Worm (Caenorhabditis elegans) whole organism, young adult: ENCODE data around the gene dmsr-9.

ENCODE experiments used
- ceh-27 ChIP-seq: fragments of 200-800 bp; sonication (Bioruptor generic); optimal IDR thresholded peaks from 2 replicates; lab custom pipeline; 2018; ENCODE audit warnings: mild to moderate bottlenecking, missing genetic modification characterization, moderate library complexity, missing compliant biosample characterization
- ets-4 ChIP-seq: fragments of 200-800 bp; sonication (Bioruptor generic); optimal IDR thresholded peaks from 2 replicates; lab custom pipeline; 2018; ENCODE audit warnings: mild to moderate bottlenecking, missing genetic modification characterization, missing compliant biosample characterization
- hlh-26 ChIP-seq: fragments of 200-800 bp; sonication (Bioruptor generic); conservative IDR thresholded peaks from 2 replicates; pipeline ENCODE4 v1.3.6; 2022; ENCODE audit warnings: missing genetic modification reagents, missing genetic modification characterization, missing compliant biosample characterization
- pbrm-1 ChIP-seq: fragments of 200-800 bp; sonication (Bioruptor generic); IDR thresholded peaks from 2 replicates; pipeline ENCODE4 v1.3.6; 2022; ENCODE audit warnings: missing genetic modification reagents, missing genetic modification characterization, missing compliant biosample characterization
- unc-130 ChIP-seq: sonication (generic microtip); optimal IDR thresholded peaks from 2 replicates; lab custom pipeline; 2016; ENCODE audit warnings: missing genetic modification reagents, missing genetic modification characterization, missing compliant biosample characterization
- unc-62 ChIP-seq: fragments of 150-350 bp; optimal IDR thresholded peaks from 2 replicates; lab custom pipeline; 2014; ENCODE audit warnings: missing biosample characterization, missing genetic modification reagents, missing genetic modification characterization
- ztf-3 ChIP-seq: fragments of 200-800 bp; sonication (Bioruptor generic); optimal IDR thresholded peaks from 2 replicates; lab custom pipeline; 2018; ENCODE audit warnings: mild to moderate bottlenecking, missing genetic modification characterization, missing compliant biosample characterization

DNA sequence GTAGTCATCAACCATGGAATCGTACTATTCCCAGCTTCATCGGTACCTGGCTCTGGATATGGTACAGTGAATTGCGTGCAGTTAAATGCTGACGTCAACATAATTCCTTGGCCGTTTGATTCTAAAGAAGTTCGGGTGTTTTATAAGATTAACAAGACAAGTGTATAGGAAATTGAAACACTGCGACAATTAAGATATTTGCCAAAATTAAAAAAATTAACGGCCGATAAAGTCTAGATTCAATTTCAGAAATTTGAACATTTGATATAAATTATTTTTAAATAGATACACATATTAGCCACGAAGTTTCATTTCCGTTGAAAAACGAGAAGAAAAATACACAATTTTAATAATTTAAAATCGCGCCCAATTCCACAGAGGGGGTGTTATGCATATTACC lies 6.9 kb upstream of the dmsr-9 start, which contains the start of gene dmsr-12:
- TF ChIP-seq hlh-26 = no peak
- TF ChIP-seq ztf-3 = no peak
- TF ChIP-seq pbrm-1 (GFP tag; lab: Robert Waterston, UW) = no peak
- no peak for TF ChIP-seq unc-62
- no peak for TF ChIP-seq ceh-27
- no peak for TF ChIP-seq ets-4 (GFP tag; lab: Kevin White, UChicago)
- TF ChIP-seq unc-130 = no peak
